4 worm cellular contexts compared by ENCODE assay signal in genomic region chrX:8455590-8456166, ce11.
TF ChIP-seq lines count a peak whose summit lies in the region.

Gene dpy-6, minus strand, starts transcription at chrX:8455640.

TF ChIP-seq in whole organism, L1 larva, 84 proteins besides CTCF, POLR2A, EP300 and RAD21:
- TF ChIP-seq blmp-1 (tag; optimal IDR thresholded peaks at IDR 0.05; lab: Kevin White, UChicago) (peak; percentile 82), nhr-76 (tag; optimal IDR thresholded peaks at IDR 0.05; lab: Kevin White, UChicago) (no peak), efl-1 (optimal IDR thresholded peaks at IDR 0.05; lab: Kevin White, UChicago) (no peak), efl-1 (GFP tag; optimal IDR thresholded peaks at IDR 0.05 in 1 of 2; lab: Kevin White, UChicago) (peak in 1 of 2 experiments; percentile 57), dpl-1 (GFP tag; optimal IDR thresholded peaks at IDR 0.05; lab: Kevin White, UChicago) (no peak), irx-1 (tag; optimal IDR thresholded peaks at IDR 0.05; lab: Kevin White, UChicago) (no peak), fkh-4 (tag; optimal IDR thresholded peaks at IDR 0.05; lab: Kevin White, UChicago; ENCODE audit: borderline replicate concordance) (no peak), nhr-84 (tag; optimal IDR thresholded peaks at IDR 0.05; lab: Kevin White, UChicago) (no peak), nhr-85 (tag; lab: Kevin White, UChicago) (peak; percentile 79), lin-14 (GFP tag; optimal IDR thresholded peaks at IDR 0.05; lab: Kevin White, UChicago) (peak; percentile 34), rnt-1 (tag; optimal IDR thresholded peaks at IDR 0.05; lab: Kevin White, UChicago) (peak; percentile 3), elt-3 (tag; optimal IDR thresholded peaks at IDR 0.05; lab: Kevin White, UChicago) (peak in 4 of 6 experiments; percentile 0 to 84 (median 31)), dsc-1 (tag; optimal IDR thresholded peaks at IDR 0.05; lab: Kevin White, UChicago) (no peak)

TF ChIP-seq in whole organism, L2 larva, 48 proteins besides CTCF, POLR2A, EP300 and RAD21:
- TF ChIP-seq crh-2 (tag; optimal IDR thresholded peaks at IDR 0.05; lab: Kevin White, UChicago), result no peak
- peak; percentile 36 for TF ChIP-seq nhr-21 (tag; optimal IDR thresholded peaks at IDR 0.05; lab: Kevin White, UChicago)
- peak; percentile 38 for TF ChIP-seq sma-3 (GFP tag; optimal IDR thresholded peaks at IDR 0.05; lab: Kevin White, UChicago)
- TF ChIP-seq lsy-2 (tag; optimal IDR thresholded peaks at IDR 0.05; lab: Kevin White, UChicago), result no peak
- TF ChIP-seq lin-39 (tag; optimal IDR thresholded peaks at IDR 0.05; lab: Kevin White, UChicago), result no peak
- TF ChIP-seq lin-11 (tag; optimal IDR thresholded peaks at IDR 0.05; lab: Kevin White, UChicago), result no peak
- TF ChIP-seq nhr-10 (tag; optimal IDR thresholded peaks at IDR 0.05; lab: Kevin White, UChicago), result no peak
- no peak for TF ChIP-seq dmd-4 (tag; optimal IDR thresholded peaks at IDR 0.05; lab: Kevin White, UChicago)
- TF ChIP-seq nhr-237 (tag; optimal IDR thresholded peaks at IDR 0.05; lab: Kevin White, UChicago), result no peak
- TF ChIP-seq blmp-1 (tag; optimal IDR thresholded peaks at IDR 0.05; lab: Kevin White, UChicago; ENCODE audit: insufficient read depth), result peak; percentile 20

TF ChIP-seq in whole organism, L3 larva, 47 proteins besides CTCF, POLR2A, EP300 and RAD21:
- TF ChIP-seq ama-1 (optimal IDR thresholded peaks at IDR 0.05; lab: Kevin White, UChicago), result no peak
- TF ChIP-seq aly-2 (tag; optimal IDR thresholded peaks at IDR 0.05; lab: Kevin White, UChicago), result no peak
- TF ChIP-seq elt-3 (tag; optimal IDR thresholded peaks at IDR 0.05; lab: Kevin White, UChicago), result peak in 1 of 3 experiments; percentile 65
- TF ChIP-seq nhr-23 (tag; optimal IDR thresholded peaks at IDR 0.05; lab: Kevin White, UChicago), result peak; percentile 36
- TF ChIP-seq nhr-77 (tag; optimal IDR thresholded peaks at IDR 0.05; lab: Kevin White, UChicago), result no peak

TF ChIP-seq in whole organism, L4 larva, 104 proteins besides CTCF, POLR2A, EP300 and RAD21:
- TF ChIP-seq nhr-28 (tag; optimal IDR thresholded peaks at IDR 0.05; lab: Kevin White, UChicago) (peak; percentile 8), skn-1 (tag; optimal IDR thresholded peaks at IDR 0.05; lab: Kevin White, UChicago) (no peak), unc-62 (GFP tag; optimal IDR thresholded peaks at IDR 0.05 in 1 of 2; lab: Kevin White, UChicago) (peak in 1 of 2 experiments; percentile 29), unc-62 (tag; optimal IDR thresholded peaks at IDR 0.05; lab: Kevin White, UChicago) (no peak)

Comparison
In these comparisons a context has a peak if more than half of its experiments do, and no peak if none do; other contexts are left out.
1. Of the 29 proteins assayed by ChIP-seq in both whole organism, L4 larva and whole organism, L1 larva: peak only in whole organism, L4 larva: nhr-28; only in whole organism, L1 larva: none; in both: none; in neither: 27; mixed calls (peak in some experiments, not most) for 1.